Worm (Caenorhabditis elegans): Measurements from ENCODE around the gene sgn-1.

ce11 chrII:8738244-8738643 is 45.2 kb downstream of the sgn-1 start:
- TF ChIP-seq nhr-76 (tag; optimal IDR thresholded peaks at IDR 0.05) (no peak), nhr-12 (tag; optimal IDR thresholded peaks at IDR 0.05) (no peak), lin-14 (GFP tag; optimal IDR thresholded peaks at IDR 0.05) (no peak), lin-13 (GFP tag; optimal IDR thresholded peaks at IDR 0.05) (no peak), ztf-4 (tag; optimal IDR thresholded peaks at IDR 0.05) (no peak), tbx-2 (tag; optimal IDR thresholded peaks at IDR 0.05) (no peak), skn-1 (tag; optimal IDR thresholded peaks at IDR 0.05) (no peak), swsn-7 (tag; optimal IDR thresholded peaks at IDR 0.05) (no peak), blmp-1 (tag; optimal IDR thresholded peaks at IDR 0.05) (no peak), hlh-4 (tag; optimal IDR thresholded peaks at IDR 0.05) (no peak), xbp-1 (tag; optimal IDR thresholded peaks at IDR 0.05) (no peak), lin-39 (tag; optimal IDR thresholded peaks at IDR 0.05) (no peak), sup-37 (GFP tag; optimal IDR thresholded peaks at IDR 0.05) (no peak), egl-27 (tag; optimal IDR thresholded peaks at IDR 0.05) (no peak)

Data from whole organism, L1 larva.